Fruit fly (Drosophila melanogaster) whole organism, wandering third instar larva: ENCODE data around the gene CG7728.

Experiments used
- CG9705 ChIP-seq: fragments of 200-800 bp; sonication (Bioruptor generic); optimal IDR thresholded peaks from 2 replicates; lab custom pipeline; 2018; ENCODE audit warnings: missing biosample characterization, mild to moderate bottlenecking, missing genetic modification characterization
- CrebA ChIP-seq: fragments of 200-800 bp; sonication (Bioruptor generic); optimal IDR thresholded peaks from 2 replicates; lab custom pipeline; 2016; ENCODE audit warnings: missing biosample characterization, mild to moderate bottlenecking, missing genetic modification characterization, borderline replicate concordance
- OdsH ChIP-seq: fragments of 200-800 bp; sonication (Bioruptor generic); optimal IDR thresholded peaks from 2 replicates; lab custom pipeline; 2016; ENCODE audit warnings: missing biosample characterization, mild to moderate bottlenecking, missing genetic modification characterization
- Sp1 ChIP-seq: fragments of 200-800 bp; sonication (Bioruptor generic); optimal IDR thresholded peaks from 3 replicates; lab custom pipeline; 2019; ENCODE audit warnings: missing biosample characterization, mild to moderate bottlenecking, missing genetic modification characterization, moderate library complexity
- Vsx2 ChIP-seq: fragments of 200-300, 225-300 bp; sonication (Bioruptor generic); optimal IDR thresholded peaks from 2 replicates; lab custom pipeline; 2018; ENCODE audit warnings: missing biosample characterization, missing genetic modification characterization; ENCODE audit not compliant: partially characterized antibody
- dmrt93B ChIP-seq: fragments of 200-800 bp; sonication (Bioruptor generic); optimal IDR thresholded peaks from 2 replicates; lab custom pipeline; 2018; ENCODE audit warnings: missing biosample characterization, mild to moderate bottlenecking, missing genetic modification characterization
- fru ChIP-seq: fragments of 200-800 bp; sonication (Bioruptor generic); optimal IDR thresholded peaks from 3 replicates; lab custom pipeline; 2016; ENCODE audit warnings: missing biosample characterization, mild to moderate bottlenecking, missing genetic modification characterization
- psq ChIP-seq: fragments of 200-800 bp; sonication (Bioruptor generic); optimal IDR thresholded peaks from 3 replicates; lab custom pipeline; 2017; ENCODE audit warnings: missing biosample characterization, mild to moderate bottlenecking, missing genetic modification characterization, moderate library complexity
- tai ChIP-seq: sonication (Bioruptor generic); optimal IDR thresholded peaks from 2 replicates; lab custom pipeline; 2016; ENCODE audit warnings: missing biosample characterization, missing genetic modification characterization
- usp ChIP-seq: fragments of >200 bp; optimal IDR thresholded peaks from 2 replicates; lab custom pipeline; 2017; ENCODE audit warnings: missing biosample characterization, missing genetic modification characterization
- woc ChIP-seq: sonication (Bioruptor generic); optimal IDR thresholded peaks from 2 replicates; lab custom pipeline; 2016; ENCODE audit warnings: missing biosample characterization, mild to moderate bottlenecking, missing genetic modification characterization

DNA sequence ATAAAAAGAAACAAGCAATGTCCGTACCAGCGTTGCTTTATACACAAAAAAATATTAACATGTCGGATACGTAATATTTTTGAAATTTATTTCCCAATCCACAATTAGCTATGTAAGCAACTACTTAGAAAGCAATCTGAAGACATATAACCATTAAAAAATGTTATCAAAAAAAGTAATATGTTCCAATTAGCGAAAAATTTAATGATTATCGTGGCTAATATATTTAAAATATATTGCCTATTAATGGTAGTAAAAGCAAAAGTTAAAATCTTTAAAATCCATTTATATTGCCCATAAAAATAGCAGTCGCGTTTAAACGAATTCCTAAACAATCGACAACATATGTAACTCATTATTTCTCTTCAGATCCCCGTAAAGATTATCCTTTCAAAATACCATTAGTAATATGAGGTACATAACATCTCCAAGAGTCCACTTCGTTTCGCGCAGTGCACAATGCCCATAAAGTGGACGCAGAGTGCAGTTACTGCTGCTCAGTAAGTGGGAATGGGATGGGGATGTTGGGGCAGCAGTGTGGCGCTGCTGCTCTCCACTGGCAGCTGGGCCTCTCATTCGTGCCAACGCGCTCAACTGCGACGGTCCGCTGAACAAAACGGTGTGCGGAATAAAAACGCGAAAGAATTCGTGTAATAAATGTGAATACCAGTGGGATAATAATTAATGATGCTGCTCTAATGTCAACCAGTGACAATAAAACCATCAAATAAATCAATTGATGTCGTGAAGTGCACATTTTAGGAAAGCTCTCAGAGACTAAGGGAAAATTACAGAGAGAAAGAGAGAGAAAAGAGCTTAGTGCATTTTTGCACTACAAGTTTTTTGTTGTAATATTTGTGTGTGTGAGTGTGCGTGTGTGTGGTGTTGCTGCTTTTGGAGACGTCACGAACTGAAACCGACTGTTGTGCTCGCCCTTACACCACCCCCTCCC lies 30.0 kb upstream of the CG7728 start:
- TF ChIP-seq OdsH (GFP tag; lab: Kevin White, UChicago) (peak; percentile 37), CrebA (GFP tag; lab: Kevin White, UChicago) (no peak), psq (peak; percentile 43), fru (peak; percentile 56), tai (no peak), woc (peak; percentile 67), usp (GFP tag; lab: Kevin White, UChicago) (no peak), Vsx2 (peak; percentile 67), Sp1 (GFP tag; lab: Kevin White, UChicago) (peak; percentile 69), CG9705 (GFP tag; lab: Kevin White, UChicago) (no peak), dmrt93B (GFP tag; lab: Kevin White, UChicago) (peak; percentile 49)
